Fruit fly (Drosophila melanogaster): ENCODE results near the gene Eip74EF.

Gene Eip74EF

DNA sequence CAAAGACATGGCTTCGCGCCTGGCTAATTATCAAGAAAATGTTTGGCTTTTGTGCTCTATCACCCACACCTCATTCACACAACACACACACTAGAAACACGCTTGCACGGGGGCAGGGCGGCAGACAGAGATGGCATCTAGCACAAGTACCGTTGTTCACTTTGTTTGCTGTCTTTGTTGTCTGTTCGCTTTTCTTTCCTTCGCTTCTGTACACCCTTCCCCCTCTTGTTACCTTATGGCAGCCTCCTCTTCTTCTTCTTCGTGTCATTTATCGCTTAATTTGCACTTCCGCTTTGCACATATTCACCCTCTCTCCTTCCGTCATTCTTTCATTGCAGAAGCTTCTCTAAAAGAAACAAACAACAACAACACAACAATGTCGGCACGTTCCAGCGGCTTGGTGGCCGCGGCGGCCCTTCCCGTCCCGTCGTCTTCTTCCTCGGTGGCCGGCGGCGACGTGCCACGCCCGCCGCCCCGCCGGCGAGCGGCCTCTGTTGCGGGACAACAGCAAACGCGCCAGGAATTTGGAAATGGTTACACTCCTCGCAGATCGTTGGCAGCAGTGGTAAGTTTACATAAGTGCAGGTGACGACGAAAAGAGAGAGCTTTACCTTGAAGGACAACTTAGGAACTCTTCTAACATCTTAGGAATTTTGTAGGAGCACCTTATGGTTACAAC, 88.5 kb downstream of the Eip74EF start (continued):
- TF ChIP-seq lov (optimal IDR thresholded peaks at IDR 0.05), result no peak
- TF ChIP-seq lov (GFP tag; IDR thresholded peaks at IDR 0.05), result no peak
- TF ChIP-seq cad (GFP tag; optimal IDR thresholded peaks at IDR 0.05), result no peak
- peak; percentile 56; the same call in 1 of the 2 replicates for TF ChIP-seq CG4360 (GFP tag; IDR thresholded peaks at IDR 0.05)
- TF ChIP-seq CG6175 (GFP tag; IDR thresholded peaks at IDR 0.05), result no peak
- TF ChIP-seq Oaz (GFP tag; IDR thresholded peaks at IDR 0.05), result no peak
- no peak for TF ChIP-seq vfl (GFP tag; optimal IDR thresholded peaks at IDR 0.05)
- no peak for TF ChIP-seq ewg (GFP tag; optimal IDR thresholded peaks at IDR 0.05)
- TF ChIP-seq Sry-δ (GFP tag; optimal IDR thresholded peaks at IDR 0.05), result no peak
- TF ChIP-seq CG10654 (GFP tag; optimal IDR thresholded peaks at IDR 0.05), result no peak
- TF ChIP-seq caup (GFP tag; optimal IDR thresholded peaks at IDR 0.05; ENCODE audit: severe bottlenecking), result no peak

DNA sequence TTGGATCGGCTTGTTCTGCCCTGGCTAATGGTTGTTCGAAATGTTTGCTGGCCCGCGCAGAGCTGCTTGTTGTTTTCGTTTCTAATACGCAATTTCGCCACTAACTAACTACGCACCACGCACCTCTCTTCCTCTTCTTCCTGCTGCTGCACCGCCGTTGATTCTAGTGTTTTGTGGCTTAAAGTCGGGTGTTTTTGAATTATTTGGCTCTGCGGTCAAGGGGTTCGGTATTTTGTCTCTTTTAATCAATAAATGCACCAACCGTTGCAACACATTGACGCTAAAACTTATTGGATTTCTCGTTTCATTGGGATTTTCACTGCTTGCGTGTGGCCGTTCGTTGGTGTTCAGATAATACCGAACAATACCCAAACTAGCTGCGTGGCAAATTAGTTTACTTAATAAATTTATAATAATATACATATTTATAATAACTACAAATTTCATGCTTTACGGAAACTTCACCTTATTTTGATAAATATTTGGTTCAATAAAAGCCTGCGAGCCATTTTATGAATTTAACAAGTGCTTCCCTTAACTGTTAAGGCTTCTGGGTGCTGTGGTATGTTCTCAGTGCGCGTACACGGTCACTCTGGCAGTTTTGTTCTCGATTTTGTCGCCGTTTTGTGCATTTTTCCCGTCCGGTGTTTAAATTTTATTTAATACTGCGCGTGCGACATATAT, 89.5 kb downstream of the Eip74EF start, which contains the start of the genes Edc3 and Nedd4:
Gene Edc3, minus strand, starts transcription at position 351 of the 684 bp plus-strand sequence.
Gene Nedd4, plus strand, starts transcription at position 571 of the 684 bp plus-strand sequence.
- TF ChIP-seq CG3407 (GFP tag; optimal IDR thresholded peaks at IDR 0.05) (no peak), Lhr (GFP tag; optimal IDR thresholded peaks at IDR 0.05) (peak; percentile 40), Antp (GFP tag; optimal IDR thresholded peaks at IDR 0.05) (no peak), Spps (tag; optimal IDR thresholded peaks at IDR 0.05) (peak; percentile 2), maf-S (GFP tag; optimal IDR thresholded peaks at IDR 0.05) (no peak), CG18619 (GFP tag; optimal IDR thresholded peaks at IDR 0.05) (peak; percentile 25), Fer3 (tag; optimal IDR thresholded peaks at IDR 0.05) (peak; percentile 17), CG2712 (tag; optimal IDR thresholded peaks at IDR 0.05) (peak; percentile 60), NK7.1 (GFP tag; optimal IDR thresholded peaks at IDR 0.05) (no peak), CG1602 (GFP tag; optimal IDR thresholded peaks at IDR 0.05) (no peak), CG7372 (GFP tag; IDR thresholded peaks at IDR 0.05) (no peak), PHDP (tag; optimal IDR thresholded peaks at IDR 0.05) (peak; percentile 32), abd-A (tag; optimal IDR thresholded peaks at IDR 0.05) (no peak), nerfin-1 (tag; optimal IDR thresholded peaks at IDR 0.05) (peak; percentile 2), CG2875 (GFP tag; optimal IDR thresholded peaks at IDR 0.05) (no peak), MBD-R2 (GFP tag; IDR thresholded peaks at IDR 0.05) (peak; percentile 36; the same call in 1 of the 2 replicates), D (optimal IDR thresholded peaks at IDR 0.05) (no peak), D (GFP tag; optimal IDR thresholded peaks at IDR 0.05) (no peak), dmrt11E (tag; optimal IDR thresholded peaks at IDR 0.05) (peak; percentile 22), CG15514 (GFP tag; optimal IDR thresholded peaks at IDR 0.05) (peak; percentile 55), CG3281 (GFP tag; optimal IDR thresholded peaks at IDR 0.05) (peak; percentile 39), CG10267 (tag; optimal IDR thresholded peaks at IDR 0.05) (peak; percentile 75), peb (GFP tag; IDR thresholded peaks at IDR 0.05) (no peak), CG30020 (tag; optimal IDR thresholded peaks at IDR 0.05) (peak; percentile 30), rib (GFP tag; IDR thresholded peaks at IDR 0.05) (no peak), Scr (GFP tag; IDR thresholded peaks at IDR 0.05; ENCODE audit: partially characterized antibody) (peak; percentile 28; the same call in 1 of the 2 replicates), Doc2 (GFP tag; IDR thresholded peaks at IDR 0.05) (no peak), insv (GFP tag; optimal IDR thresholded peaks at IDR 0.05) (peak in 1 of 2 experiments; percentile 69), Nf-YC (tag; optimal IDR thresholded peaks at IDR 0.05) (peak; percentile 54), CG4424 (GFP tag; optimal IDR thresholded peaks at IDR 0.05) (no peak), Atf3 (GFP tag; optimal IDR thresholded peaks at IDR 0.05) (no peak), zfh2 (GFP tag; optimal IDR thresholded peaks at IDR 0.05) (no peak), gem (tag; optimal IDR thresholded peaks at IDR 0.05) (no peak), CG16813 (GFP tag; IDR thresholded peaks at IDR 0.05; ENCODE audit: partially characterized antibody) (peak; percentile 21; the same call in 1 of the 3 replicates), CG7987 (GFP tag; optimal IDR thresholded peaks at IDR 0.05) (no peak), CG4617 (GFP tag; optimal IDR thresholded peaks at IDR 0.05; ENCODE audit: borderline replicate concordance) (peak; percentile 71), Kr (GFP tag; optimal IDR thresholded peaks at IDR 0.05) (no peak), CTCF (GFP tag; optimal IDR thresholded peaks at IDR 0.05) (peak; percentile 38)
